Fruit fly (Drosophila melanogaster): ENCODE data around the gene eyg.

Gene eyg

DNA sequence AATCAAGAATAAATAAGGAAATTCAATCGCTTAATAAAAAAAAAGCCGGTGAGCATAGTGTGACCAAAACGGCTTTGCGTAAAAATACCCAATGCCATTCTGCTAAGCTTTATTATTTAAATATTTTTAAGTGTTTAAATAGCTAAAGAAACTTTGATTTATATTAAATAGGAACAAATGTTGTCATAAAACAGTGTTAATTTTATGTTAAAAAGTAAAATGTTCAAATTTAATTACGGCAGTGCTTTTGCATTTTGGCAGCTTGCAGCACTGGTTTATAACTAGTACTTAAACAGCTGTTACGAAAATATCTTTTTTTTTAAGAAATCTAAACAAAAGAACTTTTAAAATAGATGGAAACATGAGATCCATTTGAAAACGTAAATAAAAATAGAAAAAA is 33.4 kb upstream of the eyg start, which contains the start of the genes CG10638 and CG10681 (continued):
- TF ChIP-seq CG2120 (GFP tag; optimal IDR thresholded peaks at IDR 0.05) = peak; percentile 66
- TF ChIP-seq salm (tag; optimal IDR thresholded peaks at IDR 0.05) = no peak
- no peak for TF ChIP-seq gt (GFP tag; IDR thresholded peaks at IDR 0.05)
- no peak for TF ChIP-seq CG5180 (GFP tag; optimal IDR thresholded peaks at IDR 0.05)
- TF ChIP-seq CG17385 (GFP tag; optimal IDR thresholded peaks at IDR 0.05) = peak; percentile 41
- TF ChIP-seq bigmax (GFP tag; optimal IDR thresholded peaks at IDR 0.05) = no peak
- TF ChIP-seq CG31224 (GFP tag; IDR thresholded peaks at IDR 0.05) = no peak
- TF ChIP-seq pfk (GFP tag; optimal IDR thresholded peaks at IDR 0.05) = no peak
- peak; percentile 2 for TF ChIP-seq pho (GFP tag; optimal IDR thresholded peaks at IDR 0.05)
- TF ChIP-seq so (GFP tag; IDR thresholded peaks at IDR 0.05) = no peak
- TF ChIP-seq Blimp-1 (GFP tag; optimal IDR thresholded peaks at IDR 0.05) = peak; percentile 41

DNA sequence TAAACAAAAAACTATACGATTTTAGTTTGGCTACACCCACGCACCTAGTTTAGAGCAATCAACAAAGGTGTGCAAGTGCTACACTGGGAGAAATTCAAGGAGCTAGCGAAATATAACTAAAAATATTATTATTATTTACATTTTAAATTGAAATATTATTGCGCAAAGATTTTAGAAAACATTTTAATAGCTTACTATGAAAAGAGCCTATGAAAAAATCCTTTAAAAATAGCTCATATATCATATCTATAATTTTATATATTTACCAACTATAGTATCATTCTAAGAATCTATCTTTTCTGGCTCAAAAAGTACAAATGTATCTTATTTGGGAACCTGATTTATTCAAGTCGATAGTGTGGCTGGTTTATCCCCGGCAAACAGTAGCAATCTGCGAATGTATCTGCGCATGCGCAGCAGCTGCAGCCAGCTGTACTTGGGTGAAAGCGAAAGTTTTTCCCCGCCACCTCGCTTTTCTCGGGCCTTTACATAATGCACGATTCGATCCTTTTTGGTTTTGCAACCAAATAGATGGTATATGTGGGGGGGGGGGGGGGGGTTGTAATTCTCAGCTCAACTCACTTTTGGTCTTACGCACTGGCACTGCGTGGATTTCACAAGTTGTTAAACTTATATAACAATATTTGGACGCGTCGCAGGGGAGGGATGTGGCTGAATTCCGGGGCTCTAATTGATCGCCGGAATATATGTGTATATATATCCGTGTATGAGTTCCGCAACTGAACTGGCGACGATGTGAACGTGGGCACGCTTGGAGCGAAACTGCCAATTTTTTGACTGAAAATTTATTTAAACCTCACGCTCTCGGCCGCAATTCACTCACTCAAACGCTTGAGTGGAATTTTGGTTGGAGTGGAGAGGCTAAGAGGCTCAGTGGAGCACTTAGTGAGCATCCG is 28.9 kb upstream of the eyg start, which contains the start of gene CG10657:
Gene CG10657, minus strand, starts transcription at position 789 of the 917 bp plus-strand sequence.
- TF ChIP-seq CG16813 (GFP tag; IDR thresholded peaks at IDR 0.05; ENCODE audit: partially characterized antibody) = no peak
- peak in 1 of 2 experiments; percentile 92 for TF ChIP-seq Pdp1 (GFP tag; optimal IDR thresholded peaks at IDR 0.05)
- no peak for TF ChIP-seq Kr (GFP tag; optimal IDR thresholded peaks at IDR 0.05)
- TF ChIP-seq lmd (GFP tag; IDR thresholded peaks at IDR 0.05) = no peak
- TF ChIP-seq Hr78 (GFP tag; optimal IDR thresholded peaks at IDR 0.05) = no peak
- TF ChIP-seq kni (GFP tag; optimal IDR thresholded peaks at IDR 0.05) = no peak
- no peak for TF ChIP-seq CG10565 (GFP tag; optimal IDR thresholded peaks at IDR 0.05)
- no peak for TF ChIP-seq ash1 (GFP tag; optimal IDR thresholded peaks at IDR 0.05)
- peak; percentile 22 for TF ChIP-seq CG13894 (tag; optimal IDR thresholded peaks at IDR 0.05)
- TF ChIP-seq NK7.1 (GFP tag; optimal IDR thresholded peaks at IDR 0.05) = no peak
- no peak for TF ChIP-seq BtbVII (GFP tag; optimal IDR thresholded peaks at IDR 0.05)
- TF ChIP-seq nerfin-1 (tag; optimal IDR thresholded peaks at IDR 0.05) = no peak
- TF ChIP-seq chn (GFP tag; optimal IDR thresholded peaks at IDR 0.05) = no peak
- peak; percentile 55; the same call in 1 of the 2 replicates for TF ChIP-seq chm (GFP tag; IDR thresholded peaks at IDR 0.05)
- TF ChIP-seq CG1602 (GFP tag; optimal IDR thresholded peaks at IDR 0.05) = no peak
- no peak for TF ChIP-seq Ets65A (GFP tag)
- TF ChIP-seq twi (tag; optimal IDR thresholded peaks at IDR 0.05) = no peak
- TF ChIP-seq Spps (tag; optimal IDR thresholded peaks at IDR 0.05) = no peak
- TF ChIP-seq CG15269 (tag; optimal IDR thresholded peaks at IDR 0.05) = no peak
- no peak for TF ChIP-seq CG12942 (GFP tag; optimal IDR thresholded peaks at IDR 0.05)
- TF ChIP-seq Dek (tag; optimal IDR thresholded peaks at IDR 0.05) = no peak
- TF ChIP-seq her (GFP tag; optimal IDR thresholded peaks at IDR 0.05) = no peak
- peak; percentile 16 for TF ChIP-seq CG11504 (tag; optimal IDR thresholded peaks at IDR 0.05)
- no peak for TF ChIP-seq Hr3 (GFP tag; optimal IDR thresholded peaks at IDR 0.05)
- no peak for TF ChIP-seq CG10267 (tag; optimal IDR thresholded peaks at IDR 0.05)
- TF ChIP-seq sens-2 (GFP tag; IDR thresholded peaks at IDR 0.05) = no peak
- peak; percentile 38; the same call in 1 of the 3 replicates for TF ChIP-seq sr (GFP tag; IDR thresholded peaks at IDR 0.05)
- TF ChIP-seq CG15601 (tag; optimal IDR thresholded peaks at IDR 0.05) = no peak
- no peak for TF ChIP-seq bsh (GFP tag; optimal IDR thresholded peaks at IDR 0.05)
- TF ChIP-seq CG6854 (GFP tag; optimal IDR thresholded peaks at IDR 0.05) = no peak
- TF ChIP-seq chif (GFP tag; optimal IDR thresholded peaks at IDR 0.05) = no peak
- TF ChIP-seq CG34422 (GFP tag; IDR thresholded peaks at IDR 0.05) = no peak
- no peak for TF ChIP-seq sc (optimal IDR thresholded peaks at IDR 0.05)
- TF ChIP-seq sc (GFP tag; optimal IDR thresholded peaks at IDR 0.05) = no peak
- no peak for TF ChIP-seq unc-4 (GFP tag; IDR thresholded peaks at IDR 0.05; ENCODE audit: partially characterized antibody)
- TF ChIP-seq Ets97D (GFP tag; optimal IDR thresholded peaks at IDR 0.05) = no peak
- 0 out of 2 replicates have a peak, but pooled peaks have one; percentile 32 for TF ChIP-seq sim (GFP tag; IDR thresholded peaks at IDR 0.05)
